Worm (Caenorhabditis elegans): Measurements from ENCODE around the gene F57C12.2.

The F57C12.2 gene

ce11 chrX:514023-514422 lies 37.2 kb downstream of the F57C12.2 start (continued):
- TF ChIP-seq let-607 (tag; optimal IDR thresholded peaks at IDR 0.05): no peak
- TF ChIP-seq efl-1 (GFP tag; optimal IDR thresholded peaks at IDR 0.05): no peak

ce11 chrX:506848-507247 lies 44.3 kb downstream of the F57C12.2 start, which contains the start of gene B0310.2:
Gene B0310.2 (minus strand): TSS chrX:506948.
- TF ChIP-seq Y56A3A.18 (GFP tag; IDR thresholded peaks at IDR 0.05) (no peak), Y67H2A.10 (GFP tag; conservative IDR thresholded peaks at IDR 0.05) (no peak), ztf-28 (GFP tag; IDR thresholded peaks at IDR 0.05) (no peak), dpff-1 (tag; optimal IDR thresholded peaks at IDR 0.05) (no peak), nhr-179 (tag; optimal IDR thresholded peaks at IDR 0.05) (no peak), F10E7.11 (tag; optimal IDR thresholded peaks at IDR 0.05) (no peak), nhr-27 (tag; optimal IDR thresholded peaks at IDR 0.05) (no peak)

- TF ChIP-seq rec-8 (tag; optimal IDR thresholded peaks at IDR 0.05) (no peak), somi-1 (GFP tag; optimal IDR thresholded peaks at IDR 0.05) (no peak), akir-1 (GFP tag; optimal IDR thresholded peaks at IDR 0.05) (no peak), attf-3 (GFP tag; conservative IDR thresholded peaks at IDR 0.05) (no peak)
Observed at ce11 chrX:505014-505413, 46.2 kb downstream of the F57C12.2 start.

- TF ChIP-seq K12H6.12 (tag; optimal IDR thresholded peaks at IDR 0.05) (no peak), ceh-100 (GFP tag; IDR thresholded peaks at IDR 0.05) (no peak), ztf-18 (tag; optimal IDR thresholded peaks at IDR 0.05) (no peak), Y67H2A.10 (GFP tag; conservative IDR thresholded peaks at IDR 0.05) (no peak), tbx-9 (tag; optimal IDR thresholded peaks at IDR 0.05; ENCODE audit: borderline replicate concordance) (no peak), B0019.2 (GFP tag; conservative IDR thresholded peaks at IDR 0.05) (no peak), F57A8.1 (GFP tag; optimal IDR thresholded peaks at IDR 0.05) (no peak), gei-17 (GFP tag; optimal IDR thresholded peaks at IDR 0.05) (no peak), pha-4 (tag; optimal IDR thresholded peaks at IDR 0.05) (no peak), bed-2 (GFP tag; IDR thresholded peaks at IDR 0.05) (no peak), bed-1 (GFP tag; IDR thresholded peaks at IDR 0.05) (no peak)
Observed at ce11 chrX:504046-504843, 46.9 kb downstream of the F57C12.2 start.
